Worm (Caenorhabditis elegans): ENCODE data around the gene ssup-72.

DNA sequence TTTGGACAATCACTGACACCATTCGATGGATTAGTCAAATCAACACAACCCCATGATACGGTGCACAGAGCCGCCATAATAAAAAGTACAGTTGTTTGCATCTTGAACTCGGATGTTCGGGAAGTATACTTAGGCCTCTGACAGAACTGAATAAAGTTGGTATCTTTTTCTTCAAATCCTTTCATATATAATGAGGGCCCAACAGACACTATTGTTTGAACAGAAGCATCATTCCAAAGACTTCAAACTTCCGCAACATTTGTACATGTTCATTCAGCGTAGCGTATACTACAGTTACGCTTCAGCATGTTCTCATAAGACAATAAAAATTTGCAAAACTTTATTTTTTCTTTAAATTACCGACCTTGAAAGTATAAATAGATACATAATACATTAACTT, 24.4 kb upstream of the ssup-72 start, which contains the start of gene F41G3.19:
- no peak for TF ChIP-seq nhr-12 (tag; optimal IDR thresholded peaks at IDR 0.05)
- no peak for TF ChIP-seq nhr-76 (tag; optimal IDR thresholded peaks at IDR 0.05)
- no peak for TF ChIP-seq blmp-1 (tag; optimal IDR thresholded peaks at IDR 0.05)
- no peak for TF ChIP-seq hpl-2 (GFP tag; optimal IDR thresholded peaks at IDR 0.05)
- TF ChIP-seq mep-1 (tag; optimal IDR thresholded peaks at IDR 0.05), result no peak
